Worm (Caenorhabditis elegans): ENCODE measurements around the gene tbc-8.

tbc-8 gene

ce11 chrIII:10337508-10338166 lies 27.1 kb upstream of the tbc-8 start, which contains the start of gene ttr-15:
Gene ttr-15 (plus strand): TSS chrIII:10337847.
- TF ChIP-seq attf-4 (tag; optimal IDR thresholded peaks at IDR 0.05) (no peak), dmd-6 (GFP tag; IDR thresholded peaks at IDR 0.05) (peak; percentile 41), mes-2 (tag; optimal IDR thresholded peaks at IDR 0.05; ENCODE audit: poor library complexity, severe bottlenecking) (peak; percentile 19), mep-1 (tag; optimal IDR thresholded peaks at IDR 0.05) (peak; percentile 44), hif-1 (tag; optimal IDR thresholded peaks at IDR 0.05) (no peak), hlh-11 (tag; optimal IDR thresholded peaks at IDR 0.05) (peak; percentile 51), snpc-1.2 (GFP tag; IDR thresholded peaks at IDR 0.05) (no peak), mdt-29 (GFP tag; IDR thresholded peaks at IDR 0.05) (no peak), nhr-76 (tag; optimal IDR thresholded peaks at IDR 0.05) (peak; percentile 1), lim-7 (GFP tag; IDR thresholded peaks at IDR 0.05) (no peak), madf-5 (GFP tag; IDR thresholded peaks at IDR 0.05) (no peak), set-16 (GFP tag; IDR thresholded peaks at IDR 0.05) (no peak), aha-1 (tag) (peak; percentile 87), D1046.2 (GFP tag; IDR thresholded peaks at IDR 0.05) (no peak), lin-39 (tag; optimal IDR thresholded peaks at IDR 0.05) (no peak), lin-1 (GFP tag; IDR thresholded peaks at IDR 0.05) (no peak), nhr-25 (tag; optimal IDR thresholded peaks at IDR 0.05; ENCODE audit: borderline replicate concordance, insufficient read depth) (peak; percentile 38), mdl-1 (tag; optimal IDR thresholded peaks at IDR 0.05) (peak in 1 of 2 experiments; percentile 12), gei-8 (GFP tag; optimal IDR thresholded peaks at IDR 0.05) (no peak), dve-1 (tag; optimal IDR thresholded peaks at IDR 0.05; ENCODE audit: insufficient read depth) (peak; percentile 72), tra-1 (GFP tag; IDR thresholded peaks at IDR 0.05) (0 out of 2 replicates have a peak, but pooled peaks have one; percentile 28), unc-39 (tag; optimal IDR thresholded peaks at IDR 0.05) (no peak), ceh-20 (GFP tag; IDR thresholded peaks at IDR 0.05) (no peak), mxl-3 (GFP tag; optimal IDR thresholded peaks at IDR 0.05) (peak; percentile 24), hlh-30 (tag; optimal IDR thresholded peaks at IDR 0.05; ENCODE audit: insufficient read depth) (peak; percentile 34), jun-1 (tag; optimal IDR thresholded peaks at IDR 0.05) (no peak), ama-1 (optimal IDR thresholded peaks at IDR 0.05) (peak; percentile 96), lsy-2 (tag; optimal IDR thresholded peaks at IDR 0.05) (peak in 1 of 2 experiments; percentile 20), nhr-10 (tag; optimal IDR thresholded peaks at IDR 0.05) (peak; percentile 13), nhr-111 (GFP tag; optimal IDR thresholded peaks at IDR 0.05) (no peak), arid-1 (GFP tag; conservative IDR thresholded peaks at IDR 0.05) (no peak), lin-15B (tag; optimal IDR thresholded peaks at IDR 0.05) (no peak), zfp-2 (tag; optimal IDR thresholded peaks at IDR 0.05) (no peak), nhr-6 (tag; optimal IDR thresholded peaks at IDR 0.05) (no peak), daf-16 (GFP tag; optimal IDR thresholded peaks at IDR 0.05) (no peak), daf-16 (tag; optimal IDR thresholded peaks at IDR 0.05) (peak; percentile 16), T20F7.1 (GFP tag; optimal IDR thresholded peaks at IDR 0.05) (peak; percentile 54), nhr-28 (tag; optimal IDR thresholded peaks at IDR 0.05) (peak; percentile 41), zfp-3 (GFP tag; conservative IDR thresholded peaks at IDR 0.05) (0 out of 2 replicates have a peak, but pooled peaks have one; percentile 14)

Measured in whole organism, L4 larva.